Fruit fly (Drosophila melanogaster) whole organism, embryonic: ENCODE measurements around the gene CG31798.

Source experiments
- CG14860 ChIP-seq: fragments of 200-800 bp; sonication (Bioruptor generic); IDR thresholded peaks from 3 replicates; pipeline ENCODE4 v1.3.6; 2022; ENCODE audit warnings: missing biosample characterization, missing genetic modification characterization; ENCODE audit not compliant: partially characterized antibody
- CG31441 ChIP-seq: fragments of 200-800 bp; sonication (Bioruptor generic); IDR thresholded peaks from 2 replicates; pipeline ENCODE4 v1.3.6; 2022; ENCODE audit warnings: missing biosample characterization, missing genetic modification characterization
- CG33213 ChIP-seq: fragments of 200-800 bp; sonication (Bioruptor generic); optimal IDR thresholded peaks from 3 replicates; lab custom pipeline; 2016; ENCODE audit warnings: missing biosample characterization, missing genetic modification characterization
- CG4404 ChIP-seq: fragments of 200-800 bp; sonication (Bioruptor generic); IDR thresholded peaks from 2 replicates; pipeline ENCODE4 v1.3.6; 2022; ENCODE audit warnings: missing biosample characterization, missing genetic modification characterization
- CG8388 ChIP-seq: fragments of 200-800 bp; sonication (Bioruptor generic); optimal IDR thresholded peaks from 2 replicates; lab custom pipeline; 2019; ENCODE audit warnings: missing biosample characterization, mild to moderate bottlenecking, missing genetic modification characterization, moderate library complexity
- Sin3A ChIP-seq: fragments of >200 bp; optimal IDR thresholded peaks from 2 replicates; lab custom pipeline; 2018
- YL-1 ChIP-seq: fragments of 200-800 bp; sonication (Bioruptor generic); optimal IDR thresholded peaks from 3 replicates; lab custom pipeline; 2017; ENCODE audit warnings: missing biosample characterization, mild to moderate bottlenecking, missing genetic modification characterization
- br ChIP-seq: fragments of >200 bp; optimal IDR thresholded peaks from 2 replicates; lab custom pipeline; 2017
- hbn ChIP-seq: fragments of 200-800 bp; sonication (Bioruptor generic); IDR thresholded peaks from 2 replicates; pipeline ENCODE4 v1.3.6; 2022; ENCODE audit warnings: missing biosample characterization, missing genetic modification characterization; ENCODE audit not compliant: partially characterized antibody
- nom ChIP-seq: fragments of 200-800 bp; sonication (Bioruptor generic); optimal IDR thresholded peaks from 2 replicates; lab custom pipeline; 2017; ENCODE audit warnings: missing biosample characterization, missing genetic modification characterization, mild to moderate bottlenecking, moderate library complexity, missing genetic modification reagents

dm6 chr2L:19397617-19398316 is 3.8 kb downstream of the CG31798 start:
- TF ChIP-seq CG31441 (GFP tag; lab: Robert Waterston, UW) (no peak), YL-1 (GFP tag; lab: Kevin White, UChicago) (no peak), br (no peak), nom (no peak), Sin3A (lab: Kevin White, UChicago) (no peak), CG4404 (no peak), CG8388 (GFP tag; lab: Kevin White, UChicago) (peak; percentile 12), CG33213 (GFP tag; lab: Kevin White, UChicago) (no peak), CG14860 (GFP tag; lab: Robert Waterston, UW) (no peak), hbn (GFP tag; lab: Robert Waterston, UW) (no peak)
